Fruit fly (Drosophila melanogaster) whole organism, wandering third instar larva: ENCODE measurements around the gene CG1789.

ENCODE experiments used
- Abd-B ChIP-seq: fragments of >200 bp; optimal IDR thresholded peaks from 2 replicates; lab custom pipeline; 2017; ENCODE audit warnings: missing biosample characterization, missing genetic modification characterization
- CG32264 ChIP-seq: fragments of 200-800 bp; sonication (Bioruptor generic); optimal IDR thresholded peaks from 2 replicates; lab custom pipeline; 2016; ENCODE audit warnings: missing biosample characterization, missing genetic modification characterization
- CG9705 ChIP-seq: fragments of 200-800 bp; sonication (Bioruptor generic); optimal IDR thresholded peaks from 2 replicates; lab custom pipeline; 2018; ENCODE audit warnings: missing biosample characterization, mild to moderate bottlenecking, missing genetic modification characterization
- CrebA ChIP-seq: fragments of 200-800 bp; sonication (Bioruptor generic); optimal IDR thresholded peaks from 2 replicates; lab custom pipeline; 2016; ENCODE audit warnings: missing biosample characterization, mild to moderate bottlenecking, missing genetic modification characterization, borderline replicate concordance
- Dfd ChIP-seq: fragments of >200 bp; optimal IDR thresholded peaks from 2 replicates; lab custom pipeline; 2017; ENCODE audit warnings: missing biosample characterization, missing genetic modification characterization
- Dif ChIP-seq: fragments of 200-275, 200-300 bp; sonication (Bioruptor generic); optimal IDR thresholded peaks from 2 replicates; lab custom pipeline; 2018; ENCODE audit warnings: missing biosample characterization, missing genetic modification characterization; ENCODE audit not compliant: partially characterized antibody
- GATAd ChIP-seq: sonication (Bioruptor generic); optimal IDR thresholded peaks from 2 replicates; lab custom pipeline; 2016; ENCODE audit warnings: missing biosample characterization, missing genetic modification characterization
- HLH106 ChIP-seq: fragments of 200-800 bp; optimal IDR thresholded peaks from 3 replicates; lab custom pipeline; 2019; ENCODE audit warnings: missing biosample characterization, mild to moderate bottlenecking, missing genetic modification characterization, moderate library complexity
- Hnf4 ChIP-seq: fragments of 200-800 bp; sonication (Bioruptor generic); optimal IDR thresholded peaks from 2 replicates; lab custom pipeline; 2016; ENCODE audit warnings: missing biosample characterization, mild to moderate bottlenecking, missing genetic modification characterization
- Hr78 ChIP-seq: fragments of >200 bp; optimal IDR thresholded peaks from 2 replicates; lab custom pipeline; 2017; ENCODE audit warnings: missing biosample characterization, missing genetic modification characterization
- Hr83 ChIP-seq: fragments of 200-300 bp; sonication (Bioruptor generic); optimal IDR thresholded peaks from 2 replicates; lab custom pipeline; 2016; ENCODE audit warnings: missing biosample characterization, mild to moderate bottlenecking, missing genetic modification characterization, moderate library complexity; ENCODE audit not compliant: poor library complexity, severe bottlenecking
- Jra ChIP-seq: sonication (Bioruptor generic); optimal IDR thresholded peaks from 2 replicates; lab custom pipeline; 2016; ENCODE audit warnings: missing biosample characterization, missing genetic modification characterization
- Mio ChIP-seq: sonication (Bioruptor generic); optimal IDR thresholded peaks from 2 replicates; lab custom pipeline; 2016; ENCODE audit warnings: missing biosample characterization, missing genetic modification characterization
- Myc ChIP-seq: fragments of >200 bp; optimal IDR thresholded peaks from 2 replicates; lab custom pipeline; 2017
- N ChIP-seq: fragments of >200 bp; optimal IDR thresholded peaks from 2 replicates; lab custom pipeline; 2018; ENCODE audit warnings: missing biosample characterization, missing external identifiers, missing genetic modification characterization
- OdsH ChIP-seq: fragments of 200-800 bp; sonication (Bioruptor generic); optimal IDR thresholded peaks from 2 replicates; lab custom pipeline; 2016; ENCODE audit warnings: missing biosample characterization, mild to moderate bottlenecking, missing genetic modification characterization
- Rel ChIP-seq, 2 experiments: fragments of 200-800 bp; sonication (Bioruptor generic) in 1 of 2; optimal IDR thresholded peaks; 2 replicates in 1 of 2; 3 replicates in 1 of 2; lab custom pipeline; 2016 to 2019; ENCODE audit warnings: mild to moderate bottlenecking in 2 of 2, missing biosample characterization in 2 of 2, missing genetic modification characterization in 2 of 2, moderate library complexity in 1 of 2
- Sp1 ChIP-seq: fragments of 200-800 bp; sonication (Bioruptor generic); optimal IDR thresholded peaks from 3 replicates; lab custom pipeline; 2019; ENCODE audit warnings: missing biosample characterization, mild to moderate bottlenecking, missing genetic modification characterization, moderate library complexity
- Vsx2 ChIP-seq: fragments of 200-300, 225-300 bp; sonication (Bioruptor generic); optimal IDR thresholded peaks from 2 replicates; lab custom pipeline; 2018; ENCODE audit warnings: missing biosample characterization, missing genetic modification characterization; ENCODE audit not compliant: partially characterized antibody
- br ChIP-seq: fragments of 200-800 bp; sonication (Bioruptor generic); optimal IDR thresholded peaks from 2 replicates; lab custom pipeline; 2016; ENCODE audit warnings: missing biosample characterization, missing genetic modification characterization
- brk ChIP-seq: fragments of 200-800 bp; sonication (Bioruptor generic); optimal IDR thresholded peaks from 2 replicates; lab custom pipeline; 2016; ENCODE audit warnings: missing biosample characterization, mild to moderate bottlenecking, missing genetic modification characterization
- dl ChIP-seq, 2 experiments: fragments of 175-275, 200-275 bp in 1 of 2; fragments of 200-275 bp in 1 of 2; sonication (Bioruptor generic); optimal IDR thresholded peaks; lab custom pipeline; 2018; ENCODE audit warnings: mild to moderate bottlenecking in 2 of 2, missing biosample characterization in 2 of 2, missing genetic modification characterization in 2 of 2, moderate library complexity in 2 of 2; ENCODE audit not compliant: partially characterized antibody in 2 of 2, insufficient read depth in 1 of 2
- dmrt93B ChIP-seq: fragments of 200-800 bp; sonication (Bioruptor generic); optimal IDR thresholded peaks from 2 replicates; lab custom pipeline; 2018; ENCODE audit warnings: missing biosample characterization, mild to moderate bottlenecking, missing genetic modification characterization
- dsf ChIP-seq: sonication (Bioruptor generic); optimal IDR thresholded peaks from 2 replicates; lab custom pipeline; 2016; ENCODE audit warnings: missing biosample characterization, missing genetic modification characterization, borderline replicate concordance
- ey ChIP-seq: fragments of 200-800 bp; sonication (Bioruptor generic); optimal IDR thresholded peaks from 2 replicates; lab custom pipeline; 2016; ENCODE audit warnings: missing biosample characterization, missing genetic modification characterization
- foxo ChIP-seq, 2 experiments: fragments of 200-800 bp; sonication (Bioruptor generic); optimal IDR thresholded peaks; 2 replicates in 1 of 2; 3 replicates in 1 of 2; lab custom pipeline; 2016 to 2017; ENCODE audit warnings: missing biosample characterization in 2 of 2, missing genetic modification characterization in 2 of 2
- fru ChIP-seq: fragments of 200-800 bp; sonication (Bioruptor generic); optimal IDR thresholded peaks from 3 replicates; lab custom pipeline; 2016; ENCODE audit warnings: missing biosample characterization, mild to moderate bottlenecking, missing genetic modification characterization
- h ChIP-seq: fragments of 200-800 bp; sonication (Bioruptor generic); optimal IDR thresholded peaks from 3 replicates; lab custom pipeline; 2016; ENCODE audit warnings: missing biosample characterization, mild to moderate bottlenecking, missing genetic modification characterization
- jim ChIP-seq: fragments of 175-275, 200-325 bp; sonication (Bioruptor generic); optimal IDR thresholded peaks from 2 replicates; lab custom pipeline; 2016; ENCODE audit warnings: missing biosample characterization, mild to moderate bottlenecking, missing genetic modification characterization
- lola ChIP-seq: fragments of >200 bp; optimal IDR thresholded peaks from 2 replicates; lab custom pipeline; 2017; ENCODE audit warnings: missing biosample characterization, missing genetic modification characterization
- pan ChIP-seq: fragments of >200 bp; optimal IDR thresholded peaks from 2 replicates; lab custom pipeline; 2017
- psq ChIP-seq: fragments of 200-800 bp; sonication (Bioruptor generic); optimal IDR thresholded peaks from 3 replicates; lab custom pipeline; 2017; ENCODE audit warnings: missing biosample characterization, mild to moderate bottlenecking, missing genetic modification characterization, moderate library complexity
- rgr ChIP-seq: fragments of 200-800 bp; sonication (Bioruptor generic); optimal IDR thresholded peaks from 3 replicates; lab custom pipeline; 2016; ENCODE audit warnings: missing biosample characterization, mild to moderate bottlenecking, missing genetic modification characterization
- sage ChIP-seq: fragments of 200-800 bp; sonication (Bioruptor generic); optimal IDR thresholded peaks from 2 replicates; lab custom pipeline; 2016; ENCODE audit warnings: missing biosample characterization, mild to moderate bottlenecking, missing genetic modification characterization
- sv ChIP-seq: fragments of 200-800 bp; sonication (Bioruptor generic); optimal IDR thresholded peaks from 3 replicates; lab custom pipeline; 2016; ENCODE audit warnings: missing biosample characterization, missing genetic modification characterization
- tai ChIP-seq: sonication (Bioruptor generic); optimal IDR thresholded peaks from 2 replicates; lab custom pipeline; 2016; ENCODE audit warnings: missing biosample characterization, missing genetic modification characterization
- usp ChIP-seq: fragments of >200 bp; optimal IDR thresholded peaks from 2 replicates; lab custom pipeline; 2017; ENCODE audit warnings: missing biosample characterization, missing genetic modification characterization
- woc ChIP-seq: sonication (Bioruptor generic); optimal IDR thresholded peaks from 2 replicates; lab custom pipeline; 2016; ENCODE audit warnings: missing biosample characterization, mild to moderate bottlenecking, missing genetic modification characterization

CG1789 gene

DNA sequence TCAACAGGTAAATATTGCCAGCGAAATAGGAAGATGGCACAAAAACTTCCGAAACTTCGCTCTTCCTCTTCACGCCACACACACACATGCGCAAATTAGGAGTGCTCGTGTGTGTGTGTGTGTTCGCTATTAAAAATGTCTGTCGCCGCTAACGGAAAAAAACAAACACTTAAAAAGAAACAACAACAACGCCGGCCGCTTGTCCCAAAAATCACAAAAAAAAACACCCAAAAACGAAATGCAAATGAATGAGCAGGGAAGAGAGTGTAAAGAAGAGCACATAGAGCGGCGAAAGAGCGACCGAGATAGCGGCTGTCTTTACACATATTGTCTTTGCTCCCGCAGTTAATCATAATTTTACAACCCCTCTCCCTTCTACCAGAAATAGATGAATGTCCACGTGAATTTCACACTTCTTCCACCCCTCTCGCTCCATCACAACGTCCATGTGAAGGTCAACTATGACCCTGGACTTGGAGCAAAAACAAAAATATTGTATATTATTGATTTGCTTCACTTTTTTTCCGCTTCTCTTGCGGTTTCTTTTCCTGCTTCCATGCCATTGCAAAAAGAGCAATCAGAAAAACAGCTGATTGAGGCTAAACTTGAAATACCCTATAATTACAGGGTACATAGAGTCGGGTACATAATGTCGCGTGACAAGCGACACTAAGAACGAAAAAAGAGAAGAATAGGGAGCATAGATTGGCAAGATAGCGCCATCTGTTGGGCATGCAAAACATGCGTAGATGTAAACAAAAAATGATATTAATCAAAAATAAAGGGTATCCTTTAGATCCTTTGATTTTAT, 38.3 kb upstream of the CG1789 start:
- peak in 1 of 2 experiments; percentile 34 for TF ChIP-seq dl (GFP tag; optimal IDR thresholded peaks at IDR 0.05; lab: Kevin White, UChicago; ENCODE audit: insufficient read depth in 1 of 2, partially characterized antibody in 2 of 2)
- no peak for TF ChIP-seq Hr78
- peak; percentile 9 for TF ChIP-seq Sp1 (GFP tag; lab: Kevin White, UChicago)
- TF ChIP-seq jim, result peak; percentile 38
- TF ChIP-seq psq (GFP tag; lab: Kevin White, UChicago), result no peak
- no peak for TF ChIP-seq OdsH (GFP tag; lab: Kevin White, UChicago)

DNA sequence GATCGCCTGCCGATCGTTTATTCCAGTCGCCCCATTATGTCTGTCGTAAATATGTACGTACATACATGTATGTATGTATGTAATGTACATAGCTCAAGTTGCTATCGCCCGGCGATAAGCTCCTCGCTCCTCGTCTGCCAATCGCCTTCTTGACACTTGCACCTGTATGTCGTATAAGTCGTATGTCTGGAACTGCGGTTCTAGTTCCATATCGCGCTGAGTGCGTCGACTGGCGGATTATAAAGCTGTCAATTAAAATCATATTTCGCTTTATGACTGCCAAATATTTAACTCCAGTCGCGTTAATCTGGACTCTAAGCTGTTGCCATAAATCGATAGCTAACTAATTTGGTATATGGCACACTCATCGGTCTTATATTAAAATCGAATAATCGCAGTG, 34.9 kb upstream of the CG1789 start:
- no peak for TF ChIP-seq jim
- no peak for TF ChIP-seq dmrt93B (GFP tag; lab: Kevin White, UChicago)
- TF ChIP-seq ey (GFP tag; lab: Kevin White, UChicago), result no peak
- TF ChIP-seq fru (GFP tag; lab: Kevin White, UChicago), result no peak
- TF ChIP-seq usp (GFP tag; lab: Kevin White, UChicago), result no peak
- TF ChIP-seq sage (GFP tag; lab: Kevin White, UChicago), result no peak
- TF ChIP-seq Vsx2, result no peak
- TF ChIP-seq N, result no peak
- TF ChIP-seq HLH106, result no peak
- no peak for TF ChIP-seq rgr
- no peak for TF ChIP-seq sv (GFP tag; lab: Kevin White, UChicago)
- no peak for TF ChIP-seq brk (GFP tag; lab: Kevin White, UChicago)

DNA sequence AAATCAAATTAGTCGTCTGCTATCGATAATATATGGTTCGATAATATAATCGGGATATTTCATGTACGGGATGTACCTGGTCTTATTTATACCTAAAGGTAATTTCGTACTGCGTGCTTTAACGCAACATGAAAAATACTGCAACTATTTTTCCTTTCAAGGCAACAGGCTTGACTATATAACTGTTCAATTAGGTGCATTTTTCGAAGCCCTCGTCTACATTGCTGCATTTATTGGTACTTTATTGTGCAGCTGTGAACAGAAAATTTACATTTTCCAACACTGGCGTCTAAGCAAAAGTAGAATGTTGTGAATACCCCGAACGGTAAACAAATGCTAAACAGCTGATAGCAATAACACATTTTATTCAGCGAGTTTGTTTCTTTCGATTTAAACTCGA, 30.3 kb upstream of the CG1789 start, which contains the start of the genes Ppt1 and Ogg1:
Ppt1 (minus strand) TSS at position 225 of the 400 bp plus-strand sequence.
Ogg1 (plus strand) TSS at position 325 of the 400 bp plus-strand sequence.
- TF ChIP-seq br (GFP tag; lab: Kevin White, UChicago), result peak; percentile 63
- TF ChIP-seq usp (GFP tag; lab: Kevin White, UChicago), result no peak
- no peak for TF ChIP-seq Hr78
- no peak for TF ChIP-seq jim
- peak; percentile 75 for TF ChIP-seq rgr
- no peak for TF ChIP-seq Dif (GFP tag; lab: Kevin White, UChicago)
- peak; percentile 58 for TF ChIP-seq sv (GFP tag; lab: Kevin White, UChicago)
- no peak for TF ChIP-seq dmrt93B (GFP tag; lab: Kevin White, UChicago)
- peak; percentile 28 for TF ChIP-seq dsf
- peak; percentile 29 for TF ChIP-seq brk (GFP tag; lab: Kevin White, UChicago)
- peak; percentile 76 for TF ChIP-seq h
- TF ChIP-seq Jra, result peak; percentile 77
- TF ChIP-seq dl (GFP tag; optimal IDR thresholded peaks at IDR 0.05; lab: Kevin White, UChicago; ENCODE audit: insufficient read depth in 1 of 2, partially characterized antibody in 2 of 2), result no peak
- TF ChIP-seq OdsH (GFP tag; lab: Kevin White, UChicago), result peak; percentile 41
- no peak for TF ChIP-seq pan (lab: Kevin White, UChicago)
- peak; percentile 59 for TF ChIP-seq Sp1 (GFP tag; lab: Kevin White, UChicago)
- no peak for TF ChIP-seq lola (GFP tag; lab: Kevin White, UChicago)
- no peak for TF ChIP-seq Dfd (GFP tag; lab: Kevin White, UChicago)
- TF ChIP-seq psq (GFP tag; lab: Kevin White, UChicago), result peak; percentile 50
- TF ChIP-seq sage (GFP tag; lab: Kevin White, UChicago), result peak; percentile 36
- TF ChIP-seq woc (GFP tag; lab: Kevin White, UChicago), result peak; percentile 86
- peak; percentile 53 for TF ChIP-seq fru (GFP tag; lab: Kevin White, UChicago)
- TF ChIP-seq tai (GFP tag; lab: Kevin White, UChicago), result peak; percentile 86
- peak; percentile 63 for TF ChIP-seq HLH106
- TF ChIP-seq Hr83, result peak; percentile 82
- no peak for TF ChIP-seq N
- TF ChIP-seq Rel (GFP tag; optimal IDR thresholded peaks at IDR 0.05; lab: Kevin White, UChicago), result no peak
- TF ChIP-seq Rel (tag; optimal IDR thresholded peaks at IDR 0.05; lab: Kevin White, UChicago), result peak; percentile 98
- peak; percentile 66 for TF ChIP-seq Myc
- peak; percentile 41 for TF ChIP-seq CG9705
- TF ChIP-seq foxo (GFP tag; optimal IDR thresholded peaks at IDR 0.05; lab: Kevin White, UChicago), result peak in 1 of 2 experiments; percentile 80
- TF ChIP-seq CrebA (GFP tag; lab: Kevin White, UChicago), result no peak
- peak; percentile 70 for TF ChIP-seq ey (GFP tag; lab: Kevin White, UChicago)
- TF ChIP-seq Hnf4, result peak; percentile 84
- peak; percentile 19 for TF ChIP-seq GATAd (GFP tag; lab: Kevin White, UChicago)
- no peak for TF ChIP-seq Abd-B (GFP tag; lab: Kevin White, UChicago)
- no peak for TF ChIP-seq CG32264 (GFP tag; lab: Kevin White, UChicago)
- no peak for TF ChIP-seq Vsx2
- no peak for TF ChIP-seq Mio
